Worm (Caenorhabditis elegans): ENCODE data around the gene mnr-1.

Gene mnr-1

DNA sequence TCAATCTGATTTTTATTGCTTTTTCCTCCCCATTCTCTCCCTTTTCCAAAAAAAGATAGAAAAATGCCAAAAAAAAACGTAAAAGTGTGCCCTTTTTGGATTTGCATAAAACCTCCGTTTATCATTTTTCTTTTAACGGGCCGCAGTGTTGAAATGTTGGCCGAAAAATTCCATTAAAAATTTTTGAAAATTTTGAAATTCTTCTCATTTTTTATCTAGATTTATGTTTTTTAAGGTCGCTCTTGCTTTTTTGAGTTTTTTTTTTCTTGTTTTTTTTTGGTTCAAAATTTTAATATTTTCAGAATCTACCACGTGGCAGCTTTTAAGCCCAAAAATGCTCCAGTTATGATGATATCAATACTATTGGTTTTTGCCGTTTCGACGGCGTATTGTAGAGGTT lies at the start of gene mnr-1:
mnr-1 (plus strand) TSS at position 301 of the 400 bp plus-strand sequence.
- TF ChIP-seq dao-5 (tag; optimal IDR thresholded peaks at IDR 0.05) (no peak), W03F9.2 (tag; optimal IDR thresholded peaks at IDR 0.05) (no peak), him-1 (tag; optimal IDR thresholded peaks at IDR 0.05) (no peak)

DNA sequence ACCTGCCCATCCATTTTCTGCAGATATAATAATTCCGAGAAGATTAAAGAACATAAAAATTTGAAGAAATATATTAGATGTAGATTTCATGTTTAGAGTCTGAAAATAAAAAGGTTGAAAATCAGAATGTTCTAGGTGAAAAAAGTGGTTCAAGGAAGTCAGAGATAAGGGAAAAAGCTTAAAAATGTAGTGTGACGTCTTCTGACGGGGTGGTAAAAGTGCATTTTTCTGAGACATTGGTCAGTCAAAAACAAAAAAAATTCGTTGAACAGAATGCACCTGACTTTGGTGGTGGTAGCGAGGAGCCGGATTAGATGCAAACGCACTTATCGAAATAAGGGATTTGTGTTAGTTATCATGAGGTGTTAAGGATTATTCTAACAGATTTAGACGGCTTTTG lies 47.8 kb upstream of the mnr-1 start, which contains the start of gene F46B3.23:
F46B3.23 (minus strand) TSS at position 101 of the 400 bp plus-strand sequence.
- no peak for TF ChIP-seq dao-5 (tag; optimal IDR thresholded peaks at IDR 0.05)
- TF ChIP-seq him-1 (tag; optimal IDR thresholded peaks at IDR 0.05) = no peak
- no peak for TF ChIP-seq W03F9.2 (tag; optimal IDR thresholded peaks at IDR 0.05)

DNA sequence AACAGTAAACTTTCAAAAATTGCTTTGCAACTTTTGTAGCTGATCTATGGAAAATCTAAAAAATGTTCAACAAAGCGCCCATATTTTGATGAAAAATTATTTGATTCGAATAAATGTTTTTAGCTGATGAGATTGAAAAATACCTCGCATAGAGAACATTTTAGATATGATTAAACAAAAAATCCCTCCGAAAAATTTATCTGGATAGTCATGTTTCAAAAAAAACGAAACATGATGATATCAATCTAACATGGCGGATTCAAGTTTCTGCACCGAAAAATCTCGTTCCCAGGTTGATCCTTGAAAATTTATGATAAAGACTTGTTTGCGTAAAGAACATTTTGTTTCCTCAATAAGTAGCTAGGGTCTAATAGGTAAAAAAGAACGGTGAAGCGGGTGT lies 45.8 kb upstream of the mnr-1 start, which contains the start of gene ttr-12:
ttr-12 (minus strand) TSS at position 101 of the 400 bp plus-strand sequence.
- TF ChIP-seq W03F9.2 (tag; optimal IDR thresholded peaks at IDR 0.05) (no peak), dao-5 (tag; optimal IDR thresholded peaks at IDR 0.05) (no peak), him-1 (tag; optimal IDR thresholded peaks at IDR 0.05) (no peak)

DNA sequence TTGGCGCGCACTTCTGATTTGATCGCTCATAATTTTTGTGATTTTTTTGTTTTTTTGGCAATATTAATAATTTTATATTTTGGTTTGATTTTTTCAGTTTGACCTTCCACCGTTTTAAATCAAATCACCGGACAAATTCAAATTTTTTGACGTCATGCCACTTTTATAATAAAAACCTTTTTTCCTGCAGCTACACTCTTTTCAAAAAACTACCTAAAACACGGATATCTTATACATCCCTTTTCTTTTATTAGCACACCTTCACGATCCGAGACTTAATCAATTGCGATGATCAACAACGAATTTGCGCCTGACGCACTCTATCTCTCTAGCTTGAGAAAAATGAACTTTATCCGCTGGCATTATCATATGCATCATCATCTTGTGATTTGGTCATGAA lies 45.0 kb upstream of the mnr-1 start, which contains the start of gene grd-2:
grd-2 (plus strand) TSS at position 301 of the 400 bp plus-strand sequence.
- no peak for TF ChIP-seq dao-5 (tag; optimal IDR thresholded peaks at IDR 0.05)
- no peak for TF ChIP-seq W03F9.2 (tag; optimal IDR thresholded peaks at IDR 0.05)
- no peak for TF ChIP-seq him-1 (tag; optimal IDR thresholded peaks at IDR 0.05)

DNA sequence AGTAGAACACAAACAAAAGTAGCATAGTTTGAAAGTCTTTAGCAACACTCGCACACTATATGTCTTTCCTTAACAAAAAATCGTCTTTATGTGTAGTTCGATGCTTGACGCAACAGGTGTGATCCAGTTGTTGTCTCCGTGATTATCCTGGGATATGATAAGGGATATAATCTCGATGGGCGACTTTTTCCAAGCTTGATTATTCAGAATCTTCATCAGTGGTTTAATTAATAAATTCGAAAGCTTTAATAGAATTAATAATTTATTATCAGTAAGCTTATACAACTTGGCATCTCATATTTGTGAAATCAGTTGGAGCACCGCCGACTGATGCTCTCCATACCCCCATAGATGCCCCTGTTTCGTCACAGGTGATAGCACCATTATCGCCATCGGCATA lies 35.8 kb upstream of the mnr-1 start, which contains the start of gene F46B3.7:
F46B3.7 (minus strand) TSS at position 101 of the 400 bp plus-strand sequence.
- no peak for TF ChIP-seq W03F9.2 (tag; optimal IDR thresholded peaks at IDR 0.05)
- no peak for TF ChIP-seq dao-5 (tag; optimal IDR thresholded peaks at IDR 0.05)
- TF ChIP-seq him-1 (tag; optimal IDR thresholded peaks at IDR 0.05) = no peak

DNA sequence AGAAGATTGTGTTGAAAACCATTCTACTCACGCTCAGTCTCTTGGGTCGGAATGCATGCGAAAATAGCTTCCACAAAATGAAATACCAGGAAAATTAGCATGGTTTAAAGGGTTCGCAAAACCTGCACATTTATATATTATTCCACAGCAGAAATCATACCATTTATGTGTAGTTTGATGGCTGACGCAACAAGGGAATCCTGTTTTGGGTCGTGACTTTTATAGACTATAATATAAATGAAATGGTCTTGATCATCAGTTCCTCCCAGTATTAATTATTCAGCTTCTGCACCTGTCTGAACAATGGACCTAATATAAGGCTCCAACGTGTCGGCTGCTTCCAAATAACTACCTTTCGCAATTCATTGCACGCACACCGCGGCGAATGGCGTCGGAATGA lies 31.4 kb upstream of the mnr-1 start, which contains the start of gene F46B3.8:
F46B3.8 (minus strand) TSS at position 101 of the 400 bp plus-strand sequence.
- TF ChIP-seq him-1 (tag; optimal IDR thresholded peaks at IDR 0.05) (no peak), W03F9.2 (tag; optimal IDR thresholded peaks at IDR 0.05) (no peak), dao-5 (tag; optimal IDR thresholded peaks at IDR 0.05) (no peak)

ce11 chrV:20625260-20625659 lies 29.2 kb upstream of the mnr-1 start:
- TF ChIP-seq W03F9.2 (tag; optimal IDR thresholded peaks at IDR 0.05) = no peak
- no peak for TF ChIP-seq him-1 (tag; optimal IDR thresholded peaks at IDR 0.05)
- no peak for TF ChIP-seq dao-5 (tag; optimal IDR thresholded peaks at IDR 0.05)

- no peak for TF ChIP-seq dao-5 (tag; optimal IDR thresholded peaks at IDR 0.05)
- no peak for TF ChIP-seq W03F9.2 (tag; optimal IDR thresholded peaks at IDR 0.05)
- TF ChIP-seq him-1 (tag; optimal IDR thresholded peaks at IDR 0.05) = no peak
Observed at ce11 chrV:20626043-20626761, 28.2 kb upstream of the mnr-1 start, which contains the start of the genes F46B3.9 and srz-18. TSS of gene F46B3.9 (minus strand) at chrV:20626143. TSS of gene srz-18 (plus strand) at chrV:20626711.

- no peak for TF ChIP-seq him-1 (tag; optimal IDR thresholded peaks at IDR 0.05)
Observed at ce11 chrV:20631255-20631654, 23.2 kb upstream of the mnr-1 start, which contains the start of gene F46B3.14. TSS of gene F46B3.14 (minus strand) at chrV:20631355.

- no peak for TF ChIP-seq W03F9.2 (tag; optimal IDR thresholded peaks at IDR 0.05)
- TF ChIP-seq dao-5 (tag; optimal IDR thresholded peaks at IDR 0.05) = no peak
- no peak for TF ChIP-seq him-1 (tag; optimal IDR thresholded peaks at IDR 0.05)
Observed at ce11 chrV:20633619-20634018, 20.8 kb upstream of the mnr-1 start, which contains the start of gene F46B3.15. TSS of gene F46B3.15 (minus strand) at chrV:20633719.

DNA sequence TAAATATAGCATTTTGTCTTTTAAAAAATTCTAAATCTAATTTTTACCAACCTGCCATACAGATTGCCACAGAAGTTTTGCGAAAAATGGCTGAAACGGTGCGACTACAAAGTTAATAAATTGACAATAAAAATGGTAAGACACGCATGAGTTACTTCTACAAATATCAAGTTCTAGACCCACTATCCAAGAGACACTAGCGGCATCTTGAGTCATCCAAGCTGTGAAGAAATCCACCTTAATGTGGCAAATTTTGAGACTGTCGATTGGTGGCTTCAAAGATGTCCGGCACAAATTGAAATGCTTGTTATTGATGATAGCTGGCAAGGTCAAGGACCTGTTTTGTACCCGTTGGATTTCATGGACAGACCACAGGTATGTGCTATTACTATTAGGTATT lies 20.1 kb upstream of the mnr-1 start, which contains the start of gene F46B3.16:
F46B3.16 (plus strand) TSS at position 301 of the 400 bp plus-strand sequence.
- TF ChIP-seq W03F9.2 (tag; optimal IDR thresholded peaks at IDR 0.05) (no peak), him-1 (tag; optimal IDR thresholded peaks at IDR 0.05) (no peak), dao-5 (tag; optimal IDR thresholded peaks at IDR 0.05) (no peak)

- TF ChIP-seq W03F9.2 (tag; optimal IDR thresholded peaks at IDR 0.05) = no peak
- no peak for TF ChIP-seq dao-5 (tag; optimal IDR thresholded peaks at IDR 0.05)
- no peak for TF ChIP-seq him-1 (tag; optimal IDR thresholded peaks at IDR 0.05)
Observed at ce11 chrV:20636855-20637254, 17.6 kb upstream of the mnr-1 start, which contains the start of gene ttr-13. TSS of gene ttr-13 (minus strand) at chrV:20636955.

DNA sequence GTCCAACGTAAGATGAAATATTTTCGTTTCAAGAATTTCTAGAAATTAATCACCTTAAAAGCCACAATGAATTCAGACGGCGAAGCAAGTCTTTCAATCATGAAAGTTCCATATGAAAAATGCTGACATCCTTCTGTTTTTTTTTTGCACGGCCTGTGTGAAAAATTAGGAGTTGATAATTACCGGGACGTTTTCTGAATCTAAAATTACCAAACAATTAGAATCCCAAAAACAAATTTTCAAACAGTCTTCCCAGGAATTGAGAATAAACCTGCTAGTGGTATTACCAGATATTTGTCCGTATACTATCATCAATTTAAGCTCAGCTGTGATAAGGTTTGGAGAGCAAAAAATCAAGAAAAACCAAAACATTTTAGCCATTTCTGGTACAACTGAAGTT lies 16.1 kb upstream of the mnr-1 start, which contains the start of gene Y44A6B.3:
Y44A6B.3 (minus strand) TSS at position 101 of the 400 bp plus-strand sequence.
- TF ChIP-seq him-1 (tag; optimal IDR thresholded peaks at IDR 0.05) = no peak
- no peak for TF ChIP-seq dao-5 (tag; optimal IDR thresholded peaks at IDR 0.05)
- no peak for TF ChIP-seq W03F9.2 (tag; optimal IDR thresholded peaks at IDR 0.05)

DNA sequence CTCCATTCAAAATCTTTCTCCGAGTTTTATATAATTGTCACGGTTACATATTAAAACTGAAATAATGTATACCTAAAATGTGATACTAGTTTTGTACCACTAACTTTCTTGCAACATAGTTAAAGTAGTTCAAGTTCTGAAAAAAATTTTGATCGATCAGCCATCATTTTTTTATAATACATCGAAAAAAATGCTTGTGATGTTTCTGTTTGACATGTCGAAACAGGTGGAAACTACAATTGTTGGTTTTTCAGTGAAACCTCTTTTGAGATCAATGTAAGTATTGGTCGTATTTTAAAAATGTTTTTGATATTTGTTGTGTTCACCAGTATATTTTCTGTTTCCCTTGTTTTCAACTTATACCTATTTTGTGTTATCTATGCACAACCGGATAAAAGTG lies 15.2 kb upstream of the mnr-1 start, which contains the start of gene srxa-14:
srxa-14 (plus strand) TSS at position 301 of the 400 bp plus-strand sequence.
- TF ChIP-seq him-1 (tag; optimal IDR thresholded peaks at IDR 0.05) (no peak), W03F9.2 (tag; optimal IDR thresholded peaks at IDR 0.05) (no peak), dao-5 (tag; optimal IDR thresholded peaks at IDR 0.05) (no peak)
